Worm (Caenorhabditis elegans) whole organism, early embryonic: ENCODE results near the gene srd-32.
A peak's percentile ranks its signal among the peaks of the same experiment; 100 is the strongest.

Experiments
- B0310.2 ChIP-seq: sonication (generic microtip); optimal IDR thresholded peaks from 2 replicates; lab custom pipeline; 2016; ENCODE audit warnings: mild to moderate bottlenecking, missing genetic modification characterization, missing compliant biosample characterization
- F13C5.2 ChIP-seq: sonication (generic microtip); optimal IDR thresholded peaks from 2 replicates; lab custom pipeline; 2017; ENCODE audit warnings: mild to moderate bottlenecking, missing genetic modification characterization, inconsistent platforms, missing compliant biosample characterization
- aly-1 ChIP-seq: sonication (generic microtip); optimal IDR thresholded peaks from 2 replicates; lab custom pipeline; 2016; ENCODE audit warnings: missing genetic modification characterization, missing compliant biosample characterization
- ama-1 ChIP-seq: fragments of 150-350 bp; optimal IDR thresholded peaks from 2 replicates; lab custom pipeline; 2014
- ceh-13 ChIP-seq: fragments of 200-800 bp; sonication (Bioruptor generic); optimal IDR thresholded peaks from 2 replicates; lab custom pipeline; 2018; ENCODE audit warnings: mild to moderate bottlenecking, missing genetic modification characterization, missing compliant biosample characterization
- ceh-36 ChIP-seq: sonication (generic microtip); optimal IDR thresholded peaks from 2 replicates; lab custom pipeline; 2016; ENCODE audit warnings: missing genetic modification characterization, inconsistent platforms, missing compliant biosample characterization
- ets-7 ChIP-seq: sonication (generic microtip); optimal IDR thresholded peaks from 2 replicates; lab custom pipeline; 2016; ENCODE audit warnings: missing genotype, missing genetic modification characterization, missing compliant biosample characterization
- flt-1 ChIP-seq: fragments of 200-800 bp; sonication (Bioruptor generic); IDR thresholded peaks from 2 replicates; pipeline ENCODE4 v1.3.6; 2022; ENCODE audit warnings: missing genetic modification characterization, missing compliant biosample characterization
- hmbx-1 ChIP-seq: sonication (generic microtip); optimal IDR thresholded peaks from 2 replicates; lab custom pipeline; 2016; ENCODE audit warnings: mild to moderate bottlenecking, missing genetic modification characterization, missing compliant biosample characterization
- hmg-4 ChIP-seq: fragments of 200-800 bp; sonication (Bioruptor generic); optimal IDR thresholded peaks from 2 replicates; lab custom pipeline; 2018; ENCODE audit warnings: mild to moderate bottlenecking, missing genetic modification characterization, missing compliant biosample characterization
- hnd-1 ChIP-seq: sonication (generic microtip); optimal IDR thresholded peaks from 2 replicates; lab custom pipeline; 2016; ENCODE audit warnings: missing genetic modification characterization, missing compliant biosample characterization
- pes-1 ChIP-seq: fragments of 200-800 bp; sonication (Bioruptor generic); IDR thresholded peaks from 2 replicates; pipeline ENCODE4 v1.3.6; 2022; ENCODE audit warnings: missing genetic modification reagents, missing genetic modification characterization, missing compliant biosample characterization
- scrt-1 ChIP-seq: fragments of 200-800 bp; sonication (Bioruptor generic); IDR thresholded peaks from 2 replicates; pipeline ENCODE4 v1.3.6; 2022; ENCODE audit warnings: missing genetic modification characterization, missing compliant biosample characterization
- sea-1 ChIP-seq: fragments of 200-800 bp; sonication (Bioruptor generic); conservative IDR thresholded peaks from 2 replicates; pipeline ENCODE4 v1.3.6; 2022; ENCODE audit warnings: missing genetic modification characterization, missing compliant biosample characterization
- tbx-11 ChIP-seq: fragments of 200-800 bp; sonication (Bioruptor generic); IDR thresholded peaks from 2 replicates; pipeline ENCODE4 v1.3.6; 2022; ENCODE audit warnings: missing genetic modification characterization, missing compliant biosample characterization
- tbx-37 ChIP-seq: fragments of 200-800 bp; sonication (Bioruptor generic); conservative IDR thresholded peaks from 2 replicates; pipeline ENCODE4 v1.3.6; 2022; ENCODE audit warnings: missing genetic modification reagents, missing genetic modification characterization, missing compliant biosample characterization
- tra-4 ChIP-seq: sonication (generic microtip); optimal IDR thresholded peaks from 2 replicates; lab custom pipeline; 2017; ENCODE audit warnings: missing genetic modification characterization, missing compliant biosample characterization

srd-32 gene

ce11 chrV:4865364-4865763 lies at the start of gene srd-32:
TSS of gene srd-32 (plus strand) at chrV:4865664.
- TF ChIP-seq hnd-1 (tag; lab: Kevin White, UChicago) (no peak), ets-7 (tag; lab: Kevin White, UChicago) (no peak), tra-4 (tag; lab: Kevin White, UChicago) (no peak), B0310.2 (tag; lab: Kevin White, UChicago) (no peak), ceh-36 (tag; lab: Kevin White, UChicago) (no peak), hmbx-1 (tag; lab: Kevin White, UChicago) (no peak), pes-1 (GFP tag; lab: Robert Waterston, UW) (no peak), scrt-1 (GFP tag; lab: Robert Waterston, UW) (no peak), tbx-37 (GFP tag; lab: Robert Waterston, UW) (no peak), F13C5.2 (tag; lab: Kevin White, UChicago) (no peak), sea-1 (GFP tag; lab: Robert Waterston, UW) (no peak), ama-1 (lab: Kevin White, UChicago) (no peak), tbx-11 (GFP tag; lab: Robert Waterston, UW) (no peak), aly-1 (tag; lab: Kevin White, UChicago) (no peak), flt-1 (no peak)

ce11 chrV:4818563-4818962 lies 46.9 kb upstream of the srd-32 start, which contains the start of gene ccep-97:
TSS of gene ccep-97 (minus strand) at chrV:4818663.
- TF ChIP-seq hmg-4 (no peak), ceh-36 (tag; lab: Kevin White, UChicago) (no peak), tra-4 (tag; lab: Kevin White, UChicago) (no peak), B0310.2 (tag; lab: Kevin White, UChicago) (no peak), tbx-11 (GFP tag; lab: Robert Waterston, UW) (no peak), tbx-37 (GFP tag; lab: Robert Waterston, UW) (no peak), pes-1 (GFP tag; lab: Robert Waterston, UW) (no peak), ets-7 (tag; lab: Kevin White, UChicago) (no peak), F13C5.2 (tag; lab: Kevin White, UChicago) (no peak), aly-1 (tag; lab: Kevin White, UChicago) (no peak), ama-1 (lab: Kevin White, UChicago) (no peak), sea-1 (GFP tag; lab: Robert Waterston, UW) (no peak), hnd-1 (tag; lab: Kevin White, UChicago) (no peak), hmbx-1 (tag; lab: Kevin White, UChicago) (no peak), scrt-1 (GFP tag; lab: Robert Waterston, UW) (no peak), flt-1 (no peak), ceh-13 (GFP tag; lab: Kevin White, UChicago) (no peak)

ce11 chrV:4820601-4821000 lies 44.9 kb upstream of the srd-32 start:
- TF ChIP-seq F13C5.2 (tag; lab: Kevin White, UChicago) (no peak), ceh-13 (GFP tag; lab: Kevin White, UChicago) (no peak), B0310.2 (tag; lab: Kevin White, UChicago) (no peak), tra-4 (tag; lab: Kevin White, UChicago) (no peak), pes-1 (GFP tag; lab: Robert Waterston, UW) (no peak), hnd-1 (tag; lab: Kevin White, UChicago) (no peak), flt-1 (no peak), scrt-1 (GFP tag; lab: Robert Waterston, UW) (no peak), sea-1 (GFP tag; lab: Robert Waterston, UW) (no peak), ceh-36 (tag; lab: Kevin White, UChicago) (no peak), tbx-11 (GFP tag; lab: Robert Waterston, UW) (no peak), aly-1 (tag; lab: Kevin White, UChicago) (no peak), tbx-37 (GFP tag; lab: Robert Waterston, UW) (no peak)

- no peak for TF ChIP-seq hmg-4
These were observed 42.2 kb upstream of the srd-32 start, which contains the start of gene adss-1 for ce11 chrV:4823323-4823682. TSS of gene adss-1 (minus strand) at chrV:4823423.

ce11 chrV:4823683-4824391 lies 41.6 kb upstream of the srd-32 start:
- TF ChIP-seq ama-1 (lab: Kevin White, UChicago) (peak; percentile 27), hmg-4 (no peak)

ce11 chrV:4826710-4827380 lies 38.6 kb upstream of the srd-32 start, which contains the start of the genes hsp-6 and C37H5.5:
TSS of gene hsp-6 (minus strand) at chrV:4826760.
TSS of gene C37H5.5 (plus strand) at chrV:4827360.
- TF ChIP-seq hnd-1 (tag; lab: Kevin White, UChicago): no peak
- TF ChIP-seq F13C5.2 (tag; lab: Kevin White, UChicago): peak; percentile 57
- no peak for TF ChIP-seq hmbx-1 (tag; lab: Kevin White, UChicago)
- TF ChIP-seq flt-1: 0 out of 2 replicates have a peak, but pooled peaks have one; percentile 7
- peak; percentile 25 for TF ChIP-seq hmg-4
- TF ChIP-seq pes-1 (GFP tag; lab: Robert Waterston, UW): peak; percentile 63; the same call in 1 of the 2 replicates

- TF ChIP-seq sea-1 (GFP tag; lab: Robert Waterston, UW) (no peak), B0310.2 (tag; lab: Kevin White, UChicago) (no peak), ceh-36 (tag; lab: Kevin White, UChicago) (no peak), scrt-1 (GFP tag; lab: Robert Waterston, UW) (no peak), ceh-13 (GFP tag; lab: Kevin White, UChicago) (no peak), hnd-1 (tag; lab: Kevin White, UChicago) (no peak), F13C5.2 (tag; lab: Kevin White, UChicago) (no peak), aly-1 (tag; lab: Kevin White, UChicago) (no peak), hmg-4 (no peak), ets-7 (tag; lab: Kevin White, UChicago) (no peak), tbx-11 (GFP tag; lab: Robert Waterston, UW) (no peak), ama-1 (lab: Kevin White, UChicago) (no peak), hmbx-1 (tag; lab: Kevin White, UChicago) (no peak), pes-1 (GFP tag; lab: Robert Waterston, UW) (no peak), tra-4 (tag; lab: Kevin White, UChicago) (no peak), tbx-37 (GFP tag; lab: Robert Waterston, UW) (no peak), flt-1 (no peak)
These were observed 31.2 kb upstream of the srd-32 start, which contains the start of gene C37H5.14 for ce11 chrV:4834277-4834676. TSS of gene C37H5.14 (minus strand) at chrV:4834377.
